Fruit fly (Drosophila melanogaster) whole organism, prepupa: ENCODE results near the gene CG18473.

ENCODE experiments used
- CG11294 ChIP-seq: fragments of 200-800 bp; sonication (Bioruptor generic); IDR thresholded peaks from 2 replicates; pipeline ENCODE4 v1.3.6; 2022; ENCODE audit warnings: missing biosample characterization, missing genetic modification characterization
- CG11762 ChIP-seq: fragments of 200-800 bp; sonication (Bioruptor generic); optimal IDR thresholded peaks from 3 replicates; lab custom pipeline; 2016; ENCODE audit warnings: missing biosample characterization, missing genetic modification characterization; ENCODE audit not compliant: insufficient read depth
- CG34406 ChIP-seq: fragments of 200-800 bp; sonication (Bioruptor generic); optimal IDR thresholded peaks from 3 replicates; lab custom pipeline; 2016; ENCODE audit warnings: missing biosample characterization, missing genetic modification characterization
- CG6854 ChIP-seq: fragments of 200-800 bp; sonication (Bioruptor generic); optimal IDR thresholded peaks from 2 replicates; lab custom pipeline; 2017; ENCODE audit warnings: missing biosample characterization, mild to moderate bottlenecking, missing genetic modification characterization
- Ets96B ChIP-seq: fragments of 200-800 bp; optimal IDR thresholded peaks from 2 replicates; lab custom pipeline; 2019; ENCODE audit warnings: missing biosample characterization, mild to moderate bottlenecking, missing genetic modification characterization, moderate library complexity
- Sox14 ChIP-seq: fragments of 200-800 bp; sonication (Bioruptor generic); optimal IDR thresholded peaks from 3 replicates; lab custom pipeline; 2016; ENCODE audit warnings: missing biosample characterization, missing genetic modification characterization
- fd59A ChIP-seq: fragments of 200-800 bp; sonication (Bioruptor generic); optimal IDR thresholded peaks from 2 replicates; lab custom pipeline; 2017; ENCODE audit warnings: missing biosample characterization, mild to moderate bottlenecking, missing genetic modification characterization, missing genetic modification reagents
- net ChIP-seq: fragments of 200-800 bp; sonication (Bioruptor generic); optimal IDR thresholded peaks from 3 replicates; lab custom pipeline; 2016; ENCODE audit warnings: missing biosample characterization, missing genetic modification characterization
- ss ChIP-seq, 2 experiments: fragments of 200-800 bp; sonication (Bioruptor generic); optimal IDR thresholded peaks; 2 replicates in 1 of 2; 3 replicates in 1 of 2; lab custom pipeline; 2017 to 2018; ENCODE audit warnings: mild to moderate bottlenecking in 2 of 2, missing biosample characterization in 2 of 2, missing genetic modification characterization in 2 of 2, moderate library complexity in 1 of 2

DNA sequence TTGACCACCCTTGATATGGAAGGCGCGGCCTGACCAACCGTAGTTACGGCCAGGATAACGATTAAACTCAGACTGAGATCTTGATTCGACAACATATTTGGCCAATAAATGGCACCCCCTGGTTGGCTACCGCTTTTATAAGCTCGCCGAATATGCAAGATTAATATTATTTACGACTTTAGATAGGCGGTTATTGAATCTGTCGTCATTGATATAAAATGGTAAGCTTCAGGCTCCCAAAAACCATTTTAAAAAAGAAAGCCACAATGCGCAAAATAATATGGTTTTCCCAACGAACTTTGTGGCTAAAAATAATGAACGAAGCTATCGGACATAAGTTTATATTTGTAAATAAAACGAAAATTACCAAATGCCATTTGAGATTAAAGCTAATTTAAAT, 32.9 kb upstream of the CG18473 start, which contains the start of gene CG12951:
- TF ChIP-seq CG11294 = no peak
- TF ChIP-seq CG11762 (GFP tag; lab: Kevin White, UChicago) = no peak
- TF ChIP-seq net = no peak
- TF ChIP-seq Sox14 = no peak
- no peak for TF ChIP-seq fd59A (GFP tag; lab: Kevin White, UChicago)
- TF ChIP-seq Ets96B (tag; lab: Kevin White, UChicago) = no peak
- TF ChIP-seq CG34406 = no peak
- TF ChIP-seq ss (GFP tag; optimal IDR thresholded peaks at IDR 0.05; lab: Kevin White, UChicago) = no peak
- no peak for TF ChIP-seq CG6854 (GFP tag; lab: Kevin White, UChicago)
